Worm (Caenorhabditis elegans) whole organism, L4 larva: ENCODE measurements around the gene gst-11.
A peak's percentile ranks its signal among the peaks of the same experiment; 100 is the strongest.

Source experiments
- F10B5.3 ChIP-seq: sonication (generic microtip); optimal IDR thresholded peaks from 2 replicates; lab custom pipeline; 2016; ENCODE audit warnings: mild to moderate bottlenecking, missing genetic modification characterization, missing compliant biosample characterization
- T26A8.4 ChIP-seq: fragments of 200-800 bp; sonication (Bioruptor generic); IDR thresholded peaks from 2 replicates; pipeline ENCODE4 v1.3.6; 2022; ENCODE audit warnings: missing genetic modification characterization, missing compliant biosample characterization
- aha-1 ChIP-seq: fragments of 150-350 bp; peaks from one replicate; lab custom pipeline; 2014; ENCODE audit warnings: missing biosample characterization, missing genetic modification characterization
- aly-2 ChIP-seq: sonication (generic microtip); optimal IDR thresholded peaks from 2 replicates; lab custom pipeline; 2018; ENCODE audit warnings: missing biosample characterization, missing genetic modification characterization
- ceh-28 ChIP-seq: fragments of 150-350 bp; optimal IDR thresholded peaks from 2 replicates; lab custom pipeline; 2014; ENCODE audit warnings: missing biosample characterization, missing genetic modification reagents, missing genetic modification characterization
- cey-2 ChIP-seq: sonication (generic microtip); optimal IDR thresholded peaks from 3 replicates; lab custom pipeline; 2017; ENCODE audit warnings: missing genetic modification characterization, mild to moderate bottlenecking, missing compliant biosample characterization, antibody characterized with exemption, borderline replicate concordance; ENCODE audit not compliant: insufficient read depth
- daf-19 ChIP-seq: fragments of 200-800 bp; sonication (Bioruptor generic); conservative IDR thresholded peaks from 2 replicates; pipeline ENCODE4 v1.3.6; 2022; ENCODE audit warnings: missing genetic modification characterization, missing compliant biosample characterization
- daf-8 ChIP-seq: fragments of 200-800 bp; sonication (Bioruptor generic); IDR thresholded peaks from 2 replicates; pipeline ENCODE4 v1.3.6; 2022; ENCODE audit warnings: missing genetic modification characterization, missing compliant biosample characterization
- dmd-6 ChIP-seq: fragments of 200-800 bp; sonication (Bioruptor generic); IDR thresholded peaks from 2 replicates; pipeline ENCODE4 v1.3.6; 2022; ENCODE audit warnings: missing genetic modification reagents, missing genetic modification characterization, missing compliant biosample characterization
- dpl-1 ChIP-seq: fragments of 150-350 bp; optimal IDR thresholded peaks from 2 replicates; lab custom pipeline; 2014; ENCODE audit warnings: missing biosample characterization, missing genetic modification reagents, missing genetic modification characterization
- duxl-1 ChIP-seq: sonication (generic microtip); optimal IDR thresholded peaks from 2 replicates; lab custom pipeline; 2016; ENCODE audit warnings: mild to moderate bottlenecking, missing genetic modification characterization, moderate library complexity, missing compliant biosample characterization; ENCODE audit not compliant: poor library complexity
- dve-1 ChIP-seq: sonication (generic microtip); optimal IDR thresholded peaks from 2 replicates; lab custom pipeline; 2017; ENCODE audit warnings: antibody characterized with exemption, mild to moderate bottlenecking, missing genetic modification characterization, missing compliant biosample characterization; ENCODE audit not compliant: insufficient read depth
- fos-1 ChIP-seq: fragments of 150-350 bp; optimal IDR thresholded peaks from 2 replicates; lab custom pipeline; 2014; ENCODE audit warnings: missing biosample characterization, missing genetic modification characterization
- hlh-11 ChIP-seq: fragments of 200-800 bp; sonication (Bioruptor generic); optimal IDR thresholded peaks from 2 replicates; lab custom pipeline; 2018; ENCODE audit warnings: mild to moderate bottlenecking, missing genetic modification characterization, missing compliant biosample characterization
- hlh-30 ChIP-seq: sonication (generic microtip); optimal IDR thresholded peaks from 2 replicates; lab custom pipeline; 2017; ENCODE audit warnings: antibody characterized with exemption, mild to moderate bottlenecking, missing genetic modification characterization, missing compliant biosample characterization; ENCODE audit not compliant: insufficient read depth
- hmg-1.1 ChIP-seq: fragments of 200-800 bp; sonication (Bioruptor generic); IDR thresholded peaks from 2 replicates; pipeline ENCODE4 v1.3.6; 2022; ENCODE audit warnings: missing genetic modification reagents, missing genetic modification characterization, missing compliant biosample characterization
- lin-15B ChIP-seq: fragments of 150-350 bp; sonication (generic microtip); optimal IDR thresholded peaks from 3 replicates; lab custom pipeline; 2014; ENCODE audit warnings: missing biosample characterization, missing genetic modification characterization
- lin-29 ChIP-seq: fragments of 200-800 bp; sonication (Bioruptor generic); IDR thresholded peaks from 2 replicates; pipeline ENCODE4 v1.3.6; 2022; ENCODE audit warnings: missing genetic modification reagents, missing genetic modification characterization, missing compliant biosample characterization
- lsy-2 ChIP-seq, 2 experiments: fragments of 150-350 bp in 1 of 2; sonication (generic microtip) in 1 of 2; optimal IDR thresholded peaks; 2 replicates each; lab custom pipeline; 2014 to 2017; ENCODE audit warnings: missing biosample characterization in 2 of 2, missing genetic modification characterization in 2 of 2
- madf-9 ChIP-seq: fragments of 200-800 bp; sonication (Bioruptor generic); conservative IDR thresholded peaks from 2 replicates; pipeline ENCODE4 v1.3.6; 2022; ENCODE audit warnings: missing genetic modification reagents, missing genetic modification characterization, missing compliant biosample characterization
- mdl-1 ChIP-seq, 2 experiments: fragments of 150-350 bp in 1 of 2; sonication (generic microtip) in 1 of 2; optimal IDR thresholded peaks; 2 replicates each; lab custom pipeline; 2014 to 2017; ENCODE audit warnings: missing biosample characterization in 2 of 2, missing genetic modification characterization in 2 of 2
- mep-1 ChIP-seq: fragments of 150-350 bp; sonication (generic microtip); optimal IDR thresholded peaks from 3 replicates; lab custom pipeline; 2014; ENCODE audit warnings: missing biosample characterization, missing genetic modification characterization
- mes-2 ChIP-seq: sonication (generic microtip); optimal IDR thresholded peaks from 2 replicates; lab custom pipeline; 2016; ENCODE audit warnings: missing genotype, mild to moderate bottlenecking, missing genetic modification characterization, missing compliant biosample characterization; ENCODE audit not compliant: poor library complexity, severe bottlenecking
- mxl-3 ChIP-seq: fragments of 200-800 bp; sonication (Bioruptor generic); optimal IDR thresholded peaks from 2 replicates; lab custom pipeline; 2018; ENCODE audit warnings: mild to moderate bottlenecking, missing genetic modification characterization, missing compliant biosample characterization
- nhr-25 ChIP-seq: sonication (generic microtip); optimal IDR thresholded peaks from 2 replicates; lab custom pipeline; 2017; ENCODE audit warnings: missing genetic modification characterization, mild to moderate bottlenecking, missing compliant biosample characterization, antibody characterized with exemption, moderate library complexity, borderline replicate concordance; ENCODE audit not compliant: insufficient read depth
- nhr-28 ChIP-seq: fragments of 150-350 bp; optimal IDR thresholded peaks from 2 replicates; lab custom pipeline; 2014; ENCODE audit warnings: missing biosample characterization, missing genetic modification characterization
- nhr-41 ChIP-seq: fragments of 200-800 bp; sonication (Bioruptor generic); IDR thresholded peaks from 2 replicates; pipeline ENCODE4 v1.3.6; 2022; ENCODE audit warnings: missing genetic modification reagents, missing genetic modification characterization, missing compliant biosample characterization
- nhr-48 ChIP-seq: sonication (generic microtip); optimal IDR thresholded peaks from 2 replicates; lab custom pipeline; 2016; ENCODE audit warnings: mild to moderate bottlenecking, missing genetic modification characterization, missing compliant biosample characterization
- nhr-6 ChIP-seq: fragments of 150-350 bp; optimal IDR thresholded peaks from 2 replicates; lab custom pipeline; 2014; ENCODE audit warnings: missing biosample characterization, missing genetic modification characterization
- rbr-2 ChIP-seq: sonication (generic microtip); optimal IDR thresholded peaks from 2 replicates; lab custom pipeline; 2016; ENCODE audit warnings: missing genotype, missing genetic modification characterization, missing compliant biosample characterization
- sdz-12 ChIP-seq: fragments of 200-800 bp; sonication (Bioruptor generic); optimal IDR thresholded peaks from 2 replicates; lab custom pipeline; 2018; ENCODE audit warnings: mild to moderate bottlenecking, missing genetic modification characterization, missing compliant biosample characterization
- set-16 ChIP-seq: fragments of 200-800 bp; sonication (Bioruptor generic); IDR thresholded peaks from 2 replicates; pipeline ENCODE4 v1.3.6; 2022; ENCODE audit warnings: missing genetic modification reagents, missing genetic modification characterization, missing compliant biosample characterization
- spr-3 ChIP-seq: fragments of 200-800 bp; sonication (Bioruptor generic); optimal IDR thresholded peaks from 2 replicates; lab custom pipeline; 2018; ENCODE audit warnings: mild to moderate bottlenecking, missing genetic modification characterization, missing compliant biosample characterization
- unc-130 ChIP-seq: sonication (generic microtip); optimal IDR thresholded peaks from 2 replicates; lab custom pipeline; 2016; ENCODE audit warnings: missing genetic modification reagents, missing genetic modification characterization, missing compliant biosample characterization
- unc-62 ChIP-seq, 3 experiments: fragments of 150-350 bp in 1 of 3; sonication (generic microtip); optimal IDR thresholded peaks in 2 of 3; peaks in 1 of 3; 1 replicate in 1 of 3; 2 replicates in 2 of 3; lab custom pipeline; 2014 to 2017; ENCODE audit warnings: missing biosample characterization in 3 of 3, missing genetic modification characterization in 3 of 3, missing genetic modification reagents in 3 of 3, missing genotype in 1 of 3
- vab-7 ChIP-seq: fragments of 200-800 bp; sonication (Bioruptor generic); IDR thresholded peaks from 2 replicates; pipeline ENCODE4 v1.3.6; 2022; ENCODE audit warnings: missing genetic modification reagents, missing genetic modification characterization, missing compliant biosample characterization
- zip-11 ChIP-seq: fragments of 200-800 bp; sonication (Bioruptor generic); IDR thresholded peaks from 2 replicates; pipeline ENCODE4 v1.3.6; 2022; ENCODE audit warnings: missing genetic modification characterization, missing compliant biosample characterization
- ztf-7 ChIP-seq: fragments of 150-350 bp; optimal IDR thresholded peaks from 2 replicates; lab custom pipeline; 2014; ENCODE audit warnings: missing biosample characterization, missing genetic modification characterization

gst-11 gene

DNA sequence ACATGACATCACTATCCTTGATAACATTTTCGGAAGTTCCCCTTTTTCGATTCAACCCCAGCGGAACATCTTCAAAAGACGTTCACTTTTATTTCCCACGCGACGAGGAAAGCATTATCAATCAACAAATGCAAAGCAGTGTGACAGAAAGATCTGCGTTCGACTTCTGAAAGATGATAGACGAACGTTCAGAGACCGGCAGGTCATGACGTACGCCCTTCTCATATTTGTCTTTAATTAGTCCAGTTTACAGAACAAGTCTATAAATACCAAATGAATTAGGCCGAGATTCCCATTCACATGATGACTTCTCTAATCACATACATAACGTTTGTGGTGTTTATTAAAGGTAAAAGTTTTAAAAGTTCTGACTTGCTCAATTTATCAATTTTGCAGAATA lies 21.1 kb upstream of the gst-11 start, which contains the start of gene R11G1.11:
Gene R11G1.11, plus strand, starts transcription at position 301 of the 400 bp plus-strand sequence.
- TF ChIP-seq F10B5.3 (tag; lab: Kevin White, UChicago) (no peak), daf-8 (GFP tag; lab: Robert Waterston, UW) (no peak), fos-1 (tag; lab: Kevin White, UChicago) (no peak), mdl-1 (tag; optimal IDR thresholded peaks at IDR 0.05; lab: Kevin White, UChicago) (no peak), unc-130 (GFP tag; lab: Kevin White, UChicago) (no peak), hlh-11 (tag; lab: Kevin White, UChicago) (no peak), nhr-41 (GFP tag; lab: Robert Waterston, UW) (no peak), spr-3 (no peak), lsy-2 (tag; optimal IDR thresholded peaks at IDR 0.05; lab: Kevin White, UChicago) (no peak), rbr-2 (tag; lab: Kevin White, UChicago) (no peak), T26A8.4 (GFP tag; lab: Robert Waterston, UW) (no peak), lin-15B (tag; lab: Kevin White, UChicago) (no peak), dpl-1 (GFP tag; lab: Kevin White, UChicago) (no peak)
- TF ChIP-seq, all 104 proteins: peak for 0

DNA sequence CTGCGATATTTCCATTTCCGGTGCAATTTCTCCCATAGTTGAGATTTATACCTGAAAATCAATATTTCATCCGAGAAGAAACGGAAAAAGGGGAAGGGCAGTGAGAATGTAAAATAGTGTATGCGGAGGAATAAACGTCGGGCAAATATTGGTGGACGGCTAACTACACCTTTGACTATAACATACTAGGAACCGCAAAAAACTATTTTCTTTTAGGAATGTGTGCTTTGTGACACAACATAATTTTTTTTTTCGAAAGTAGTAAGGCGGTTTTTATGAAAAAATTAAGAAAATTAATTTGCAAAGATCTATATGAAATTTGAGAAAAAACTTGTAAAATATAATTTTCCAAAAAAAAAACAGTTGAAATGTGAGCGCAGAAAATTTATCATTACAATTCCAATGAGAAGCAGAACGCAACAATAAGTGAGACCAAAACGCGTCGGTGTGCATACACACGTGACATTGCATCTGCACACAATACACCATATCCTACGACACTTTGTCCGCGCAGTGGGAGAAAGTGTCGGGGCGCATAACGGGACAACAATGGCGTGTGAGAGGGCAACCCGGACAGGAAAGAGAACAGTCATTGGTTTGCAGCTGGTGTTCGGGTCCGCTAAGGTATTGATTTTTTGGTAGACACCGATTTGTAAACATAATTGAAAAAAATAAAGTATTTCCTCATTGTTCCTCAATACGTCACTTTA lies 16.7 kb upstream of the gst-11 start, which contains the start of the genes sax-1 and R11G1.2:
Gene sax-1, minus strand, starts transcription at position 51 of the 710 bp plus-strand sequence.
Gene R11G1.2, plus strand, starts transcription at position 515 of the 710 bp plus-strand sequence.
- TF ChIP-seq zip-11 (GFP tag; lab: Robert Waterston, UW): no peak
- no peak for TF ChIP-seq sdz-12 (GFP tag; lab: Kevin White, UChicago)
- no peak for TF ChIP-seq duxl-1
- no peak for TF ChIP-seq fos-1 (tag; lab: Kevin White, UChicago)
- TF ChIP-seq madf-9 (GFP tag; lab: Robert Waterston, UW): 0 out of 2 replicates have a peak, but pooled peaks have one; percentile 16
- TF ChIP-seq nhr-28 (tag; lab: Kevin White, UChicago): peak; percentile 41
- TF ChIP-seq aha-1 (tag; lab: Kevin White, UChicago): peak; percentile 9
- peak; percentile 64 for TF ChIP-seq rbr-2 (tag; lab: Kevin White, UChicago)
- TF ChIP-seq hlh-11 (tag; lab: Kevin White, UChicago): peak; percentile 69
- TF ChIP-seq hlh-30 (tag; lab: Kevin White, UChicago): peak; percentile 97
- TF ChIP-seq mxl-3 (GFP tag; lab: Kevin White, UChicago): peak; percentile 40
- TF ChIP-seq dve-1: peak; percentile 56
- TF ChIP-seq vab-7 (GFP tag; lab: Robert Waterston, UW): no peak
- TF ChIP-seq T26A8.4 (GFP tag; lab: Robert Waterston, UW): peak; percentile 43; the same call in 1 of the 2 replicates
- TF ChIP-seq mes-2 (tag; lab: Kevin White, UChicago): peak; percentile 73
- peak; percentile 68 for TF ChIP-seq hmg-1.1 (GFP tag; lab: Robert Waterston, UW)
- peak in 1 of 2 experiments; percentile 35 for TF ChIP-seq unc-62 (GFP tag; optimal IDR thresholded peaks at IDR 0.05 in 1 of 2; lab: Kevin White, UChicago)
- no peak for TF ChIP-seq unc-62 (tag; optimal IDR thresholded peaks at IDR 0.05; lab: Kevin White, UChicago)
- peak; percentile 25 for TF ChIP-seq nhr-25 (tag; lab: Kevin White, UChicago)
- TF ChIP-seq ceh-28 (tag; lab: Kevin White, UChicago): no peak
- TF ChIP-seq cey-2 (tag; lab: Kevin White, UChicago): no peak
- TF ChIP-seq nhr-6 (tag; lab: Kevin White, UChicago): peak; percentile 34
- TF ChIP-seq dpl-1 (GFP tag; lab: Kevin White, UChicago): peak; percentile 14
- TF ChIP-seq set-16: no peak
- TF ChIP-seq unc-130 (GFP tag; lab: Kevin White, UChicago): no peak
- TF ChIP-seq mdl-1 (tag; optimal IDR thresholded peaks at IDR 0.05; lab: Kevin White, UChicago): peak; percentile 33 to 88
- TF ChIP-seq aly-2 (tag; lab: Kevin White, UChicago): no peak
- peak in 1 of 2 experiments; percentile 70 for TF ChIP-seq lsy-2 (tag; optimal IDR thresholded peaks at IDR 0.05; lab: Kevin White, UChicago)
- TF ChIP-seq nhr-48 (tag; lab: Kevin White, UChicago): peak; percentile 29
- no peak for TF ChIP-seq F10B5.3 (tag; lab: Kevin White, UChicago)
- TF ChIP-seq ztf-7 (tag; lab: Kevin White, UChicago): peak; percentile 56
- TF ChIP-seq daf-19 (GFP tag; lab: Robert Waterston, UW): no peak
- no peak for TF ChIP-seq lin-29 (GFP tag; lab: Robert Waterston, UW)
- peak; percentile 77 for TF ChIP-seq mep-1
- TF ChIP-seq dmd-6: peak; percentile 55
